Fruit fly (Drosophila melanogaster) whole organism: ENCODE measurements around the gene CG15283.

Experiments
- CG8478 ChIP-seq: fragments of >200 bp; optimal IDR thresholded peaks from 2 replicates; lab custom pipeline; 2018; ENCODE audit warnings: inconsistent platforms
- Dll ChIP-seq: fragments of >200 bp; optimal IDR thresholded peaks from 2 replicates; lab custom pipeline; 2017
- EcR ChIP-seq, 2 experiments: fragments of >200 bp; optimal IDR thresholded peaks; 2 replicates each; lab custom pipeline; 2017; ENCODE audit warnings: missing biosample characterization in 2 of 2, missing genetic modification characterization in 2 of 2, missing genetic modification reagents in 2 of 2
- pan ChIP-seq: fragments of >200 bp; optimal IDR thresholded peaks from 2 replicates; lab custom pipeline; 2017
- psq ChIP-seq: fragments of >200 bp; optimal IDR thresholded peaks from 2 replicates; lab custom pipeline; 2017
- usp ChIP-seq: fragments of >200 bp; optimal IDR thresholded peaks from 2 replicates; lab custom pipeline; 2017; ENCODE audit warnings: missing biosample characterization, missing genetic modification characterization, mixed read lengths

Gene CG15283

DNA sequence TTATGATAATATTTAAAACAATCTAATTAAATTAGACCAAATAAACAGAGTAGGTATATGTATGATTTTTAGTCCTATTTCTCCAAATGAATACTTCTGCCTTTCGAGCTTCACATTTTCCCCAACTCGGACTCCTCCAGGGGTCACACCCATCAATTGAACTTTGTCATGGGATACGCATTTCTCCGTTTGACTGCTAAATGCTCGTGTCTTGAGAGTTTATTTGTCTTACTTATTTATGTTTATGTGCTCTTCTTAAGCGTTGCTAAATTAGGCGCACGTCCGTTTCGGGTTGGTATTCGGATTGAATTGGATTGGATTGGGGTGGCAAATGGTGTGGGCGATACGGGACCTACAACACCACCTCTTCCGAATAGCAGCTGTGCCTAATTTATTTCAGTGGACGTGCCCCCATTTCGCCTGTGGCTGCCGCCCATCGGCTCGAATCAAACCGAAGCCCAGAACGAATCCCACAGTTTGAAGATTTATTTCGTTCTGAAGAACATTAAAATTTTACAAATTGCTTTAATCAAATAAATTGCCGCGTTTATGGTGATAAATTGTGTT is 25.9 kb upstream of the CG15283 start:
- TF ChIP-seq CG8478: no peak
- no peak for TF ChIP-seq psq (lab: Kevin White, UChicago)
- no peak for TF ChIP-seq pan (lab: Kevin White, UChicago)
- no peak for TF ChIP-seq EcR (GFP tag; optimal IDR thresholded peaks at IDR 0.05; lab: Kevin White, UChicago)
- no peak for TF ChIP-seq Dll (lab: Kevin White, UChicago)

DNA sequence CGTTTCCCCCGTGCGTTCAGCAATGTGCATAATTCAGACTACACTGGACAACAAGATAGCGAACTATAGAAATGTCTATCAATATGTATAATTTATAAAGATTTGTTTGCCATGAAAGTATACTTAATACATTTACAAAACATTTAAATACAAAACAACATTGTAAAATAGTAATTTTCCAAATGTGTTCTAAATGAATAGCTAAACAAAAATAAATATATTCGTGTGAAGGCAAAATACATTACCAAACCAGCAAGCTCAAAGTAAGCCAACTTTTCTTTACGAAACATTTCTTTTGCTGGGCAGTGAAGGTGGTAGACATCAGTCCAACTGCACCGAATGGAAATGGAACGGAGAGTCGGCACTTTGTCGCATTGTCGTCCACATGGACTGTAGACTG is 24.3 kb upstream of the CG15283 start:
- no peak for TF ChIP-seq usp (GFP tag; lab: Kevin White, UChicago)

- TF ChIP-seq EcR (GFP tag; optimal IDR thresholded peaks at IDR 0.05; lab: Kevin White, UChicago): no peak
- TF ChIP-seq pan (lab: Kevin White, UChicago): no peak
- TF ChIP-seq Dll (lab: Kevin White, UChicago): no peak
- no peak for TF ChIP-seq CG8478
- no peak for TF ChIP-seq usp (GFP tag; lab: Kevin White, UChicago)
- no peak for TF ChIP-seq psq (lab: Kevin White, UChicago)
These were observed 23.7 kb upstream of the CG15283 start for dm6 chr2L:14474400-14474799.

DNA sequence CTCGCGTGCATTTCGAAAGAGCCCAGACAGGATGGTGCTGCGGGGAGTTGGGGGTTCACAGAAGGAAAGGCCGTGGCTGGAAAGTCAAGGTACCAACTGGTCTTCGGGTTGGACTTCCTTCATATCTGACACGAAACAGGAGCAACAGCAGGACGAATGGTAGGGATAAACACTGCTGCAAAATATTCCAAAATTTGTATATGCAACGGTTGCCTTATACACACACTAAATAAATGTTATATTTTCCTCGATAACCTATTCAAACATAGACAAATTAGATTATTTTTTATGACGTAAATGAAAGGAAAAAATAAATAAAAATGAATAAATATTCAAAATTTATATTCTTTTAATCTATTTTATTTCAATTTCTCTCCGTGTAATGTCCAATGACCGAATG is 19.0 kb upstream of the CG15283 start:
- TF ChIP-seq psq (lab: Kevin White, UChicago) (no peak), pan (lab: Kevin White, UChicago) (no peak), CG8478 (no peak), EcR (GFP tag; optimal IDR thresholded peaks at IDR 0.05; lab: Kevin White, UChicago) (no peak), Dll (lab: Kevin White, UChicago) (no peak), usp (GFP tag; lab: Kevin White, UChicago) (no peak)

DNA sequence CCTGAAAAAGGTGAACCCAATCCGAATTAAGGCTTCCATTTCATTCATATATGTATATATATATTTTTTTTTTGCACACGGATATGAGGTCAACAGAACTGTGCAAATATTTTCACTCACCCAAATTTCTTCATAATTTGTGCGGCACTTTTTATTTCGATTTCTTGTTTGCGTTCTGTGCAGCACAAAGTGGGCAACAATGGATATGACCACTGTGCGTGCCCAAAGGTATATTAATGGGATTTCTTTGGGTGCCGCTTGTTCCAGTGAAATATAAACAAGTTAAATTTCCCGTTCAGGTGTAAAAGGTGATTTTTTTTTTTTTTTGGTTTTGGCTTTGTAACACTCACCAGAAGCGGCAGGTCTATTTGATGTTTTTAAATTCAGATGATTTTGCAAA is 14.3 kb upstream of the CG15283 start:
- TF ChIP-seq psq (lab: Kevin White, UChicago): no peak
- TF ChIP-seq CG8478: no peak
- no peak for TF ChIP-seq usp (GFP tag; lab: Kevin White, UChicago)
- no peak for TF ChIP-seq Dll (lab: Kevin White, UChicago)
- TF ChIP-seq EcR (GFP tag; optimal IDR thresholded peaks at IDR 0.05; lab: Kevin White, UChicago): no peak
- TF ChIP-seq pan (lab: Kevin White, UChicago): no peak

dm6 chr2L:14464328-14464727 is 13.6 kb upstream of the CG15283 start:
- TF ChIP-seq Dll (lab: Kevin White, UChicago) (no peak), psq (lab: Kevin White, UChicago) (no peak), EcR (GFP tag; optimal IDR thresholded peaks at IDR 0.05; lab: Kevin White, UChicago) (no peak), pan (lab: Kevin White, UChicago) (no peak), usp (GFP tag; lab: Kevin White, UChicago) (no peak), CG8478 (no peak)

- TF ChIP-seq pan (lab: Kevin White, UChicago) (no peak), psq (lab: Kevin White, UChicago) (no peak), EcR (GFP tag; optimal IDR thresholded peaks at IDR 0.05; lab: Kevin White, UChicago) (no peak), CG8478 (no peak), usp (GFP tag; lab: Kevin White, UChicago) (no peak), Dll (lab: Kevin White, UChicago) (no peak)
These were observed 12.1 kb upstream of the CG15283 start for dm6 chr2L:14462644-14463394.

- TF ChIP-seq Dll (lab: Kevin White, UChicago) (no peak), EcR (GFP tag; optimal IDR thresholded peaks at IDR 0.05; lab: Kevin White, UChicago) (no peak), psq (lab: Kevin White, UChicago) (no peak), usp (GFP tag; lab: Kevin White, UChicago) (no peak), pan (lab: Kevin White, UChicago) (no peak), CG8478 (no peak)
These were observed 10.3 kb upstream of the CG15283 start for dm6 chr2L:14461066-14461465.

DNA sequence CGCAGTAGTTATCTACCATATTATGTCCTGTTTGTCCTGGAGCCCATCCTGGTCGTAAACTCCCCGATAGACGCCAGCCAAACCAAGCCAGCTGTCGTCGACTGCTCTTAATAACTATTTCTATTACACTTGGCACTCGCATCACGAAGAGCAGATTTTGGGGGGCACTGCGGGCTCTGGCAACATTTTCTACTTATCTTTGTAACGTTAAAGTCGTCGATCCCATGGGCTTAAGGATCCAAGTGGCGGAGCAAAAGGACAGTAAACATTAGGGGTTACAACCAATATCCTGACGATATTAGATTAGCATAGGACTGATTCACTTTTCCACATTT is 9.3 kb upstream of the CG15283 start:
- TF ChIP-seq EcR (GFP tag; optimal IDR thresholded peaks at IDR 0.05; lab: Kevin White, UChicago): no peak
- no peak for TF ChIP-seq pan (lab: Kevin White, UChicago)
- TF ChIP-seq Dll (lab: Kevin White, UChicago): no peak
- TF ChIP-seq usp (GFP tag; lab: Kevin White, UChicago): no peak
- no peak for TF ChIP-seq psq (lab: Kevin White, UChicago)
- TF ChIP-seq CG8478: no peak

DNA sequence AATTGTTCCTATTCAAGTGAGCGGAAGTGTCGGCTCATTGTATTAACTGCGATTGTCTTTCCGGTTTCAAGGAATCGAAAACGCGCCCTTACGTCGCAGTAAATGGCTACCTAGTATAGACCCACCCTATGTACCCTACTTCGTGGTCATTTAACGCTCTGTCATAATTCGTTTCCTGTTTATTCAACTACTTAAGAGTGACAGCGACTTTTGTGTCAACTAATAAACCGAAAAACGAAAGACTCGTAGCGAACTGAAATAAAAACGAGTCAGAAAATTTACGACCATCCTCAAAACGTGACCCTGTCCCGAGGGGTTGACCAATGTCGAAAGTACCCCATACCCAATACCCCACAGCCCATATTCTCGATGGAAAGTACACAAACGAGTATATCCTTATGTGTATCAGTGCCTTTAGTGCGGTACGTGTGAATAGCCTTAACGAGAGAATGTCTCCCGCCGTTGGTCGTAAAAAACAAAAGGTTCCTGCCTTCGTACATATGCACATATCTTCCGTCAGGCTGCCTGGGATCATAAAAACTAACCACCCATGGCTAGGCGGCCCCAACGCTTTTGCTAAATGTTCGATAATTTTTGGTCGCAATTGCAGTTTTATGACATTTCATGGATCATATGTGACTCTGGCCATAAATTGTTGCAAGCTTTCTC is 8.8 kb upstream of the CG15283 start:
- TF ChIP-seq psq (lab: Kevin White, UChicago) (no peak), Dll (lab: Kevin White, UChicago) (no peak), CG8478 (no peak), usp (GFP tag; lab: Kevin White, UChicago) (no peak), EcR (GFP tag; optimal IDR thresholded peaks at IDR 0.05; lab: Kevin White, UChicago) (no peak), pan (lab: Kevin White, UChicago) (no peak)

DNA sequence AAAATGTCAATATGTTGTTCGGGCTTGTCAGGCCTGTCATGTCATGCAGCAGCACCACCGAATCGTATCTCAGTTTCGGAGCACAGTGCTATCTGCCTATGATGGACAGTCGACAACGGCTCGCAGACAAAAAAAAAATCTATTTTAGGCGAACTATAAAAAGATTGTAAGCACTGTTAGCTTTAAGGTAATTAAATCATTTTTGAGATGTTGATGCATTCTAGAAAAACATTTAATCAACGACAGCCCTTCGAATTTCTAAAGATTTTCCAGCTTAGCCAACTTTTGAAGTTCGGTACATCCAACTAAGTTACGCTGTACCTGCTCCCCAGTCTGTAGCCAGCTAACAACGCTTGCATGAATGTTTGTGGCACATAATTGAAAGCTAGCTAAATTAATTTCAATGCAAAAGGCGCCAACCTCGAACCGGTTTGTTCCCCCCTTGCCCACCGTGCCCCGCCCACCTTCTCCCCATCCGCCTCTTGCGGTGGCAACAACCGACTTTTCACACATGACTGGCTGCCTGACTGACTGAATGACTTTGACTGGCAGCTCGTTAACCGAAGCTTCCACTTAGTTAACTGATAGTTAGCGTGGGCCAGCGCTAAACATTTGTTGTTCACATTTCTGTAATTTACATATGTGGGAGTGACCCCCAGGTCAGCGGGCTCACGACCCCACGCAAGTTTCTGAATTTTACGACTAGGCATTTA is 7.6 kb upstream of the CG15283 start:
- TF ChIP-seq psq (lab: Kevin White, UChicago) (no peak), EcR (GFP tag; optimal IDR thresholded peaks at IDR 0.05; lab: Kevin White, UChicago) (no peak), Dll (lab: Kevin White, UChicago) (no peak), CG8478 (no peak), usp (GFP tag; lab: Kevin White, UChicago) (no peak), pan (lab: Kevin White, UChicago) (no peak)
